Fruit fly (Drosophila melanogaster): ENCODE measurements around the gene CanA-14F.

DNA sequence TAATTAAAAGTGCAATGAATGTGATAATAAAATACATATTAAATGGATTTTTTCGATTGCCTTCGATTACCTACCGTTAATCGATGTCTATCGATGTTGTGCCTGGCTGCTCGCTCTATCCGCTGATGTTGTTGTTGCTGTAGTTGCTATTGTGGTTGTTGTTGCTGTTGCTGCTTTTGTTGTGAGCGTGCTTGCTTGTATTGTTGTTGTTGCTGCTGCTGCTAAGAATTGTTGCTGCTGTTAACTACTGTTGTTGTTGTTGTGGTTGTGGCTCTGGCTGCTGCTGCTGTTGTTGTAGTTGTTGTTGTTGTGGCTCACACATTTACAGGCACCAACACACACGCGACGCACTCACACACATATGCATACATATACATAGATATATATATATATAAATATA is 59.8 kb downstream of the CanA-14F start:
- no peak for TF ChIP-seq Sin3A (optimal IDR thresholded peaks at IDR 0.05)
- no peak for TF ChIP-seq psq (optimal IDR thresholded peaks at IDR 0.05)
- TF ChIP-seq h (optimal IDR thresholded peaks at IDR 0.05): no peak
- TF ChIP-seq Myc (optimal IDR thresholded peaks at IDR 0.05): no peak
